Fruit fly (Drosophila melanogaster): ENCODE results near the gene Membrin.

Membrin gene

DNA sequence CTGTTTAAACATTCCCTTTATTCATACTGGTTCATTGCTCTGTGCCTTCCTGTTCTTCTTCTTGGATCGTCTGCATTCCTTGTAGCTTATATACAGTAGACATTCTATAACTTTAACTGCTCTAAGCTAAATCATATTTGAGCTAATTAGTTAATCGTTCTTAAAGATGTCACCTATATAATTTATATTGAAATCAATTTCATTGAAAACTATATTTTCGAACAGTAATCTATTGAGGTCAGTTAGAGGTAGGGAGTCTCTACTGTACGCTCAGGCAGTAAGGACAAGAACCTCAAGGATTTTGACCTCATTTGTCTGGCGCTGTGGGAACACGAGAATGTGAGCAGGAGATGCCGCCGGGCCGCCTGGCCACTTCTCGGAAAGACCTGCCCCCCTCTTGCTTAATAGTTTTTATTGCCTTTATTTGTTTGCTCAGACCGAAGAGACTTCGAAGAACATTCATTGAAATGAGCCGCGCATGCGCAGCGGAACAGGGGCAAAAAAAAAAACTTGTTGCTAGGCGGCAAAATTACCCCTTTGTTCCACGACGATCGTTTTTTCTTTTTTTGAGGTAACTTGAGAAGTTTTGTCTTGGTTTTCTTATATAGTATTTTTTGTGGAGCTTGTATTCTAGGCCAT is 13.5 kb upstream of the Membrin start (continued):
- TF ChIP-seq gsb-n (tag; optimal IDR thresholded peaks at IDR 0.05) (peak; percentile 0), vvl (GFP tag; IDR thresholded peaks at IDR 0.05) (0 out of 2 replicates have a peak, but pooled peaks have one; percentile 31), bbx (GFP tag; IDR thresholded peaks at IDR 0.05; ENCODE audit: partially characterized antibody) (no peak), exex (tag; optimal IDR thresholded peaks at IDR 0.05) (no peak), CG33557 (GFP tag; optimal IDR thresholded peaks at IDR 0.05) (peak; percentile 23), zfh1 (GFP tag; IDR thresholded peaks at IDR 0.05) (peak; percentile 79), Ravus (GFP tag; IDR thresholded peaks at IDR 0.05) (no peak), CG17186 (GFP tag; optimal IDR thresholded peaks at IDR 0.05) (no peak), az2 (GFP tag; optimal IDR thresholded peaks at IDR 0.05) (peak; percentile 34), CG3838 (GFP tag; optimal IDR thresholded peaks at IDR 0.05) (no peak), gsb (GFP tag; IDR thresholded peaks at IDR 0.05) (no peak), CG2712 (tag; optimal IDR thresholded peaks at IDR 0.05) (peak; percentile 83), CG6254 (GFP tag; optimal IDR thresholded peaks at IDR 0.05) (peak; percentile 35), p53 (GFP tag; optimal IDR thresholded peaks at IDR 0.05) (no peak), CG2120 (GFP tag; optimal IDR thresholded peaks at IDR 0.05) (no peak), CG6689 (GFP tag; IDR thresholded peaks at IDR 0.05) (peak; percentile 57), grau (tag; optimal IDR thresholded peaks at IDR 0.05) (peak; percentile 96), CG8765 (GFP tag; IDR thresholded peaks at IDR 0.05) (peak; percentile 88), croc (GFP tag; conservative IDR thresholded peaks at IDR 0.05) (peak; percentile 37; the same call in 1 of the 3 replicates), CG8478 (optimal IDR thresholded peaks at IDR 0.05) (no peak), CG31441 (GFP tag; IDR thresholded peaks at IDR 0.05) (peak; percentile 63), kni (GFP tag; optimal IDR thresholded peaks at IDR 0.05) (peak; percentile 24), Sox102F (GFP tag; optimal IDR thresholded peaks at IDR 0.05) (no peak), Camta (GFP tag; optimal IDR thresholded peaks at IDR 0.05) (no peak), CG4820 (GFP tag; optimal IDR thresholded peaks at IDR 0.05) (peak; percentile 38), mam (GFP tag; optimal IDR thresholded peaks at IDR 0.05) (no peak), dmrt99B (tag; optimal IDR thresholded peaks at IDR 0.05) (peak; percentile 40), fd102C (GFP tag; optimal IDR thresholded peaks at IDR 0.05) (peak; percentile 73), CG7745 (tag; optimal IDR thresholded peaks at IDR 0.05) (no peak), Max (GFP tag; optimal IDR thresholded peaks at IDR 0.05) (no peak), twi (tag; optimal IDR thresholded peaks at IDR 0.05) (no peak), klu (GFP tag; IDR thresholded peaks at IDR 0.05) (no peak), CG15514 (GFP tag; optimal IDR thresholded peaks at IDR 0.05) (no peak), CG16815 (GFP tag; optimal IDR thresholded peaks at IDR 0.05) (peak; percentile 35), HLH54F (GFP tag; optimal IDR thresholded peaks at IDR 0.05) (no peak), CG17385 (GFP tag; optimal IDR thresholded peaks at IDR 0.05) (peak; percentile 42), CG14710 (tag; optimal IDR thresholded peaks at IDR 0.05) (peak; percentile 71), CG10267 (tag; optimal IDR thresholded peaks at IDR 0.05) (peak; percentile 74), nmo (GFP tag; optimal IDR thresholded peaks at IDR 0.05) (peak; percentile 46), phol (tag; optimal IDR thresholded peaks at IDR 0.05) (peak; percentile 66), dmrt11E (tag; optimal IDR thresholded peaks at IDR 0.05) (peak; percentile 79), sd (tag; optimal IDR thresholded peaks at IDR 0.05) (no peak), dpn (GFP tag; optimal IDR thresholded peaks at IDR 0.05) (peak in 1 of 2 experiments; percentile 7), pros (GFP tag; optimal IDR thresholded peaks at IDR 0.05) (no peak), Bgb (GFP tag; IDR thresholded peaks at IDR 0.05; ENCODE audit: partially characterized antibody) (no peak), CG16779 (GFP tag; IDR thresholded peaks at IDR 0.05) (no peak), sqz (GFP tag; optimal IDR thresholded peaks at IDR 0.05) (peak; percentile 76), CG3407 (GFP tag; optimal IDR thresholded peaks at IDR 0.05) (no peak), gem (tag; optimal IDR thresholded peaks at IDR 0.05) (peak; percentile 60), Adf1 (GFP tag; IDR thresholded peaks at IDR 0.05) (no peak)

Measured in whole organism, embryonic.